Fruit fly (Drosophila melanogaster): ENCODE measurements around the gene CG7408.
"Not testable (repeated sequence)": the region's sequence is repeated elsewhere in the genome, so short reads cannot be mapped to it uniquely, and the experiment has no call there.

The CG7408 gene

DNA sequence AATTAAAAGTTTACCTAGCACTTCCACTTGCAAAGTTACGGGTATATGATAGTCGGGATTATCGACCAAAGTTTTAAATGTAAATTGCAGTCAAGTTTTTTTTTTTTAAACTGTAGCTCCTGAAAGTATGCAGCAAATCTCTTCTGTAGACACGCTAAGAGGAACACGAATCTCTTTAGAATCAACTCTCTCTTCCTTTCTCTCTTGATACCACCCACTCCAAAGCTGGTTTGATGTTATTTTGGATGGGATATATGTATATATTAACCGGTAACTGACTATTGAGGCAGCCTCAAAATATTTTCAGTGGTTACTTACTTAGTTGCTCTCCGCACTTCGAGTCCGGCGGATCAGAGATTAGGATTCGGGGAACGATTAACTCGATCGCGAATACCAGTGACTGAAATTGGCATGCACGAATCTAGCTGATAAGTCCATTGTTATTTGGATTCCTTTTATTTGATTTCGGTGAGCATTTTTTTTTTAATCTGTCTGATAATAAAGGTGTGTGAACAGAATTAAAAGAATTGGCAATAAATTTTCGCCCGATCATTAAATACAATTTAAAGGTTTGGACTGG, at the start of gene CG7408:
Gene CG7408, plus strand, starts transcription at position 316 of the 580 bp plus-strand sequence.
- TF ChIP-seq CTCF (optimal IDR thresholded peaks at IDR 0.05) (no peak), CG8478 (optimal IDR thresholded peaks at IDR 0.05) (no peak)

DNA sequence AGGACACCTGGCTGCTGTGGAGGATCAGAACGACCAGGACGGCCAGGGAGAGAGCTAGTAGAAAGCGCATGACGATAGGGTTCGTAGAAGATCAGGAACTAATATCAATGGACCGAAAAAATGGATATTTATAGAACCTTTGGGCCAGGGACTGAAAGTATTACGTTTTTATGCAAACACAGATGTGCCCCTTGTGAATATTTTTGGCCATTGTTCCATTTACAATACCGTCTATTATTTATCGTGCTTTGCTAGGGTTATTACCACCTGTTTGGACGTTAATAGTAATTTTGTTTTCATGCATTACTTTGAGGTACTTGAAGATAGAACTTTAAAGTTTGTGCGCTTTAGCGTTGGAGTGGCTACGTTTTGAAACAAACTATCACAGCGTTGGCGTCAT, 45.4 kb upstream of the CG7408 start, which contains the start of gene CG32188:
Gene CG32188, minus strand, starts transcription at position 101 of the 400 bp plus-strand sequence.
- TF ChIP-seq CG8478 (optimal IDR thresholded peaks at IDR 0.05) (no peak), CTCF (optimal IDR thresholded peaks at IDR 0.05) (no peak)

DNA sequence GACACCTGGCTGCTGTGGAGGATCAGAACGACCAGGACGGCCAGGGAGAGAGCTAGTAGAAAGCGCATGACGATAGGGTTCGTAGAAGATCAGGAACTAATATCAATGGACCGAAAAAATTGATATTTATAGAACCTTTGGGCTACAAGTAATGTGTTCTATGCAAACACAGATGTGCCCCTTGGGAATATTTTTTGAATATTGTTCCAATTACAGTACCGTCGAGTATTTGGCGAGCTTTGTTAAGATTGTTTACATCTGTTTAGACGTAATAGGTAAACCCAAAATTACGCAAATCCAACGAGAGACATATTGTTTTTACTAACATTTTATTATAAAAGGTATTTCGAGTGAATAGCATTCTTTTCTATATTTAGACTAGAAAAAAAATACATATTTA, 43.8 kb upstream of the CG7408 start, which contains the start of gene CG32189:
Gene CG32189, minus strand, starts transcription at position 101 of the 400 bp plus-strand sequence.
- TF ChIP-seq CG8478 (optimal IDR thresholded peaks at IDR 0.05), result no peak
- TF ChIP-seq CTCF (optimal IDR thresholded peaks at IDR 0.05), result no peak

DNA sequence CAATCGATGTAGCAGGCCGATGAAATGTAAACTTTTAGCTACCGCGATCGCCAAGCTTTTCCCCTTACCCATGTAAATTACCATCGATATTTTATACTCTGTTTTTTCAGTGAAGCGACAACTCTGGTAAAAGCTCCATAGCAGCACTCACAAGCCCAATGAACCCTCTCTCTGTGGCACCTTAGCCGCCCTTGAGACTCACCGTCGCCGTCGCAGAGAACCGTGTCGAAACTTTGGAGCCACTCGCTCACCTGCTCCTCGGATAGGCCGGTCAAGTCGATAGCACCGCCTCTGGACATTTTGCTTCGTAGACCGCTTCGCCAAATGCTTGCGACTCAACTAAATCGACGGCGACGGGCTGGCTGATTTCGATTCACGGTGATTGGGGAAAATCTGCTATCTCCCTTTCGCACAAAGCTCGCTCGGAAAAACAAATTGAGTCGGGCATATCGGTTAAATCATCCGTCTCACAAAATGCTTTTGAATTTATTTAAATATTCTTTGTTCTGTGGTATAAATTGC, 37.8 kb upstream of the CG7408 start, which contains the start of gene CG5577:
Gene CG5577, minus strand, starts transcription at position 343 of the 522 bp plus-strand sequence.
- no peak for TF ChIP-seq CG8478 (optimal IDR thresholded peaks at IDR 0.05)
- no peak for TF ChIP-seq CTCF (optimal IDR thresholded peaks at IDR 0.05)

DNA sequence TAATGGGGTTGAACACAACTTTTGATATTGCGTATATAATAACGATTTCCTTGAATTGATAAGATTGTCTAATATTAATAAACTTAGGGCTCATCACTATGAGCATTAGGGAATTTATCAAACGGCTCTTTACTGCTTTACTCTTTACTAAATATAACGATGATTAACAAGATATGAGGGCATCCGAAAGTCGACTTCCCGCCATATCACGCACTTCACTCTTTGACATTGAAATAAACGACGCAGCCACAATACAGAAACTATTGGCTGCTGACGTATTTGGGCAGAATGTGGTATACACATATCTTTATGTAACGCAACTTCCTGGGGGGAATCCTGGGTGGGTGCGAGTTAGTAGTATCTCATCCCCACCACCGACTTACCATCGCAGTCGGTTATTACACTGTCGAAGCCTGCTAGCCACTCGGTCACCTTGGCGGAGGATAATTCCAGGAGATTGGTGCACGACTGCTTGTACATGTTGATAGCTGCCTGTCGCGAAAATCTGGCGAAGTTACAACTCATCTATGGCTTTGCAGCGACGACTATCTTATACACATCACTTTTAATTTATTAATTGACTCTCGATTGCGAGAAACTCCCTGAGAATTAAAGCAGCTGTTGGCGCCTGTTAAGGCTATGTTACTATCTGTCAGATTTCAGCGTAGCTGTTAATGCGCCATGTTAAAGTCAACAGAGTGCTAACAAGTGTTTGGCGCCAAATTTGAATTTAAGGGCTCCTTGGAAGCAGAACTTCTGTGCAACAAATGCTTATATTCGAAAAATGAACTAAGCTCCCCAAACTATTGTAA, 35.8 kb upstream of the CG7408 start, which contains the start of gene CG5567:
Gene CG5567, minus strand, starts transcription at position 653 of the 812 bp plus-strand sequence.
- TF ChIP-seq CG8478 (optimal IDR thresholded peaks at IDR 0.05) (no peak), CTCF (optimal IDR thresholded peaks at IDR 0.05) (no peak)

DNA sequence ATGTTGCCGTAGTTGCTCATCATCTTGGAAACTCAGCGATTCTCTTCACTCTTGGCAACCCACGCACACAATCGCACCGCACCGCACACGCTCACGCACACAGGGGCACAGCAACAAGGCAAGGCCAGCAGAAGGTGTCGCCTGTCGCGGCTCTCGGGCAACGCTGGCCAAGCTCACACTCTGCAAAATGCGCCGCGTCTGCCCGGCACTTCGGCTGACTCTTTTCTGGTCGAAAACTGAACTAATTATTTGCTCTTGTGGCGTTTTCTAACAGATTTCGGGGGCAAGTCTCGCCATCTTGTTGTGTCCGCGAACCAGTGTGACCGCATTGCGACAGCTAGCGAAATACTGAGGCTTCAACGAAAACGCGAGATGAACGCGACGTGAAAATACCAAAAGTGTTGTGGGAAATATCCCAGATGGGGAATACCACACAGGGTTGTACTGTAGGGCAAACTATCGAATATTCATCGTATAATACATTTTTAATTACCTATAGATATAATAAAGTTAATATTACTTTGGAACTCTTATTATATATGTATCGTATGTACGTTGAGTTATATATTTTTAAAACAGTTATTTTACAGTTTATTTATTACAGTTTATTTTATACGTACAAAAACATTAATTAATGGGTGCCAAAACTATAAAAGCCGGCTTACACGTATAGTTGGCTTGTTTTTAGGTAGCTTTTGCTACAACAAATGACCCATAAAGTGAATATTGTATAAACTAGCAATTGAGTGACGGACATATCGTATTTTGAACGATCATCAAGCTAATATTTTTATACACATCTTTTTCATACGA, 32.5 kb upstream of the CG7408 start, which contains the start of the genes MED19 and CG7430:
Gene MED19, minus strand, starts transcription at position 333 of the 813 bp plus-strand sequence.
Gene CG7430, plus strand, starts transcription at position 748 of the 813 bp plus-strand sequence.
- peak; percentile 19 to 28 for TF ChIP-seq CTCF (optimal IDR thresholded peaks at IDR 0.05)
- no peak for TF ChIP-seq CG8478 (optimal IDR thresholded peaks at IDR 0.05)

DNA sequence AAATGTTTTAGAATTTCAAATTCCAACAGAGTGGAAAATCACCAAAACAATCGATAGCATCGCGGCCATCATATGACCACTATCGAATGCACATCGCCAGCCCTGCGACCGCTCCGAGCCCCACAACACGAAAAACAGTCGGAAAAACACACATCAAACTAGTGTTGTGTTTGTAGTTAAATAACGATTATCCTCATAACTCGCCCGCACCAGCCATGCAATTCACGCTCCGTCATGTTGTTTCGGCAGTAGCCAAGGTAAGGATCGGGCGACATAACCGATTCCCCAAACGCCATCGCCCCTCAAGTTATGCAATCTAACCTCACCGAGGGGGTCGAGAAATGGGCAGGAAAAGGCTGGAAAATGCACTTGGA, 31.9 kb upstream of the CG7408 start:
- TF ChIP-seq CTCF (optimal IDR thresholded peaks at IDR 0.05) (no peak), CG8478 (optimal IDR thresholded peaks at IDR 0.05) (no peak)

- TF ChIP-seq CG8478 (optimal IDR thresholded peaks at IDR 0.05), result no peak
- TF ChIP-seq CTCF (optimal IDR thresholded peaks at IDR 0.05), result no peak
Measured at dm6 chr3L:17849517-17849916, 29.4 kb upstream of the CG7408 start, which contains the start of gene TrpRS-m. TrpRS-m (plus strand) TSS chr3L:17849727.

- TF ChIP-seq CTCF (optimal IDR thresholded peaks at IDR 0.05) (no peak), CG8478 (optimal IDR thresholded peaks at IDR 0.05) (no peak)
Measured at dm6 chr3L:17856655-17857479, 22.0 kb upstream of the CG7408 start, which contains the start of gene CG5535. CG5535 (minus strand) TSS chr3L:17856794.

- not testable (repeated sequence) for TF ChIP-seq CTCF, CG8478 (optimal IDR thresholded peaks at IDR 0.05)
Measured at dm6 chr3L:17858174-17858573, 20.7 kb upstream of the CG7408 start, which contains the start of gene CG34002. CG34002 (plus strand) TSS chr3L:17858474.

dm6 chr3L:17884276-17884675, 5.4 kb downstream of the CG7408 start, which contains the start of gene CG5506:
CG5506 (minus strand) TSS chr3L:17884376.
- no peak for TF ChIP-seq CTCF (optimal IDR thresholded peaks at IDR 0.05)
- TF ChIP-seq CG8478 (optimal IDR thresholded peaks at IDR 0.05), result no peak

- TF ChIP-seq CG8478 (optimal IDR thresholded peaks at IDR 0.05) (no peak), CTCF (optimal IDR thresholded peaks at IDR 0.05) (no peak)
Measured at dm6 chr3L:17886545-17886944, 7.6 kb downstream of the CG7408 start, which contains the start of gene CG16775. CG16775 (minus strand) TSS chr3L:17886645.

DNA sequence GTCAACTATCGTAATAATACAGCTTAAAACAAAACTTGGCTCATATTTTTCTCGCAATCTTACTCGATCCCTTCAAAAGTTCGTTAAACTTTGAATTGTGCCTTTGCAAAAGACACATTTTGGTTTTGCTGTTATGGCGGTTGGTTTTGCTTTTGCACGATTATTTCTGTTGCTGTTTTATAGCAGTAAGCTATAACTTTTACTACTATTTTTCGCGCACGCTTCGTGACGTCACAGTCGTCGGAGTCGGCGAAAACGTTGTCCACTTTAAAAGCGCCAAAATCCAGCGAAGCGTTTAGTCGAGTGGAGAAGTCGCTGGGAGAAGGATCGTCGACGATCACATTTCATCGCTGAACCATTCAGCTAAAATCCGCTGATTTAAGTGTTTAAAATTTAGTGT, 8.5 kb downstream of the CG7408 start, which contains the start of gene CG7402:
Gene CG7402, plus strand, starts transcription at position 313 of the 400 bp plus-strand sequence.
- TF ChIP-seq CG8478 (optimal IDR thresholded peaks at IDR 0.05), result no peak
- TF ChIP-seq CTCF (optimal IDR thresholded peaks at IDR 0.05), result no peak

Measured in S2 (cell line).